Worm (Caenorhabditis elegans): ENCODE data around the gene F26C11.3.
A peak's percentile ranks its signal among the peaks of the same experiment; 100 is the strongest.

Gene F26C11.3

ce11 chrII:9895173-9895572, 19.7 kb downstream of the F26C11.3 start (continued):
- TF ChIP-seq nhr-76 (tag; optimal IDR thresholded peaks at IDR 0.05) (no peak), attf-4 (tag; optimal IDR thresholded peaks at IDR 0.05) (no peak), nhr-111 (GFP tag; optimal IDR thresholded peaks at IDR 0.05) (no peak), aly-2 (tag; optimal IDR thresholded peaks at IDR 0.05) (no peak)

ce11 chrII:9894435-9894834, 20.5 kb downstream of the F26C11.3 start, which contains the start of gene F26C11.1:
Gene F26C11.1, plus strand, starts transcription at chrII:9894735.
- no peak for TF ChIP-seq pha-4 (GFP tag; IDR thresholded peaks at IDR 0.05)
- no peak for TF ChIP-seq pha-4 (tag; optimal IDR thresholded peaks at IDR 0.05)
- TF ChIP-seq F49E8.2 (tag; optimal IDR thresholded peaks at IDR 0.05; ENCODE audit: borderline replicate concordance): no peak
- TF ChIP-seq T20F7.1 (GFP tag; optimal IDR thresholded peaks at IDR 0.05): no peak
- no peak for TF ChIP-seq vab-7 (GFP tag; IDR thresholded peaks at IDR 0.05)
- no peak for TF ChIP-seq hmg-1.1 (GFP tag; IDR thresholded peaks at IDR 0.05)
- TF ChIP-seq daf-8 (GFP tag; IDR thresholded peaks at IDR 0.05): no peak
- no peak for TF ChIP-seq nhr-102 (tag; optimal IDR thresholded peaks at IDR 0.05)

DNA sequence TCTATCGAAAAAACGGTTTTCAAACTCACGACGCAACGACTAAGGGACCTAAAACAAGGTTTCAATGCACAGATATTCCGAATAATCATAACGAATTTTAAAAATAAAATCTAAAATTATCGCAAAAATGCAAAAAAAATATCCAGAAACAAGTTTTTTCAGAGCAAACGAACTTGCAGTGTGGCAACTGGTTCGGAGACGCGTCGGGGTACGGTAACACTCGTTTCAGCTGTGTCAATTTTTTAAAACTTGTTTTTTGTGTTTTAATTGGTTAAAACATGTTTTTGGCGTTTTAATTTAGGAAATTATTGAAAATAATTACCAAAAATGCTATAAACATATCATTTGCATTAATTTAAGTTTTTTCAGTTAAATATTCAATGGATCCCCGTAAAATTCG, 22.5 kb downstream of the F26C11.3 start, which contains the start of gene C08H9.16:
TSS of gene C08H9.16 (plus strand) at position 370 of the 400 bp plus-strand sequence.
- TF ChIP-seq pha-4 (GFP tag; IDR thresholded peaks at IDR 0.05) (no peak), pha-4 (tag; optimal IDR thresholded peaks at IDR 0.05) (peak; percentile 59), T26A8.4 (GFP tag; IDR thresholded peaks at IDR 0.05) (no peak), mep-1 (tag; optimal IDR thresholded peaks at IDR 0.05) (peak; percentile 67), nhr-11 (tag; optimal IDR thresholded peaks at IDR 0.05) (peak; percentile 67), mes-2 (tag; optimal IDR thresholded peaks at IDR 0.05; ENCODE audit: poor library complexity, severe bottlenecking) (peak; percentile 68), cey-2 (tag; optimal IDR thresholded peaks at IDR 0.05; ENCODE audit: borderline replicate concordance, insufficient read depth) (no peak), php-3 (GFP tag; IDR thresholded peaks at IDR 0.05) (no peak), gei-8 (GFP tag; optimal IDR thresholded peaks at IDR 0.05) (no peak), ceh-20 (GFP tag; IDR thresholded peaks at IDR 0.05) (no peak), unc-130 (GFP tag; optimal IDR thresholded peaks at IDR 0.05) (peak; percentile 24), F44E2.7 (GFP tag; IDR thresholded peaks at IDR 0.05) (no peak), mxl-3 (GFP tag; optimal IDR thresholded peaks at IDR 0.05) (no peak), aha-1 (tag) (peak; percentile 49), D1046.2 (GFP tag; IDR thresholded peaks at IDR 0.05) (peak; percentile 98), rbr-2 (tag; optimal IDR thresholded peaks at IDR 0.05) (peak; percentile 20), lin-1 (GFP tag; IDR thresholded peaks at IDR 0.05) (no peak), spr-3 (GFP tag; optimal IDR thresholded peaks at IDR 0.05) (no peak), ztf-7 (tag; optimal IDR thresholded peaks at IDR 0.05) (no peak), fkh-10 (GFP tag; optimal IDR thresholded peaks at IDR 0.05) (no peak), Y5F2A.4 (GFP tag; optimal IDR thresholded peaks at IDR 0.05) (no peak), lin-38 (GFP tag; IDR thresholded peaks at IDR 0.05) (no peak), ama-1 (optimal IDR thresholded peaks at IDR 0.05) (no peak), mdt-29 (GFP tag; IDR thresholded peaks at IDR 0.05) (no peak), saeg-2 (GFP tag; IDR thresholded peaks at IDR 0.05) (no peak), madf-9 (GFP tag; conservative IDR thresholded peaks at IDR 0.05) (no peak), daf-16 (GFP tag; optimal IDR thresholded peaks at IDR 0.05) (no peak), daf-16 (tag; optimal IDR thresholded peaks at IDR 0.05) (peak; percentile 46), daf-19 (GFP tag; conservative IDR thresholded peaks at IDR 0.05) (no peak), nhr-102 (tag; optimal IDR thresholded peaks at IDR 0.05) (no peak), ceh-62 (tag; optimal IDR thresholded peaks at IDR 0.05) (no peak), dpl-1 (GFP tag; optimal IDR thresholded peaks at IDR 0.05) (peak; percentile 65), hmg-1.1 (GFP tag; IDR thresholded peaks at IDR 0.05) (peak; percentile 18; the same call in 1 of the 2 replicates), dmd-9 (GFP tag; IDR thresholded peaks at IDR 0.05) (no peak), snpc-1.2 (GFP tag; IDR thresholded peaks at IDR 0.05) (no peak), ZK546.5 (tag; optimal IDR thresholded peaks at IDR 0.05) (no peak), nhr-48 (tag; optimal IDR thresholded peaks at IDR 0.05) (no peak), dmd-8 (GFP tag; IDR thresholded peaks at IDR 0.05) (no peak), ceh-28 (tag; optimal IDR thresholded peaks at IDR 0.05) (no peak), hlh-30 (tag; optimal IDR thresholded peaks at IDR 0.05; ENCODE audit: insufficient read depth) (peak; percentile 45), ces-1 (GFP tag; optimal IDR thresholded peaks at IDR 0.05) (no peak)

All from whole organism, L4 larva.